Fruit fly (Drosophila melanogaster): ENCODE measurements around the gene rols.

DNA sequence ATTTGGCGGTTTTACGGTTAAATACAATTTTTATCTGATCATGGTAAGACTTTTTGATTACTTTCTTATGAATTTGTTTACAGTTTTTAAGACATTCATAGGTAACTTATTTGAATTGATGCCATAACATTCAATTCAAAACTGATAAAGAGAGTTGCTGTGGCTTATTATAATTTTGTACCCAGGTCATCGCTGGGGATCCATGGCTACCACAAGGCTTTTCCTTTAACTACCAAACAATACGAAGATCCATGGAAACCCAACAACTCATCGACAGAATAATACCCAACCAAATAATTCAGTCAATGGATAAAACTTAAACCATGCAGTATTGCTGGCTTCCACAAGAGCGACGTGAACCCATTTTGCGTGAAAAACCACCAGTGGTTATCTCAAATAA is 22.6 kb downstream of the rols start, which contains the start of gene CG6793:
- TF ChIP-seq CG12605 (GFP tag; IDR thresholded peaks at IDR 0.05): no peak
- TF ChIP-seq fd96Ca (GFP tag; IDR thresholded peaks at IDR 0.05): no peak
- no peak for TF ChIP-seq CG17806 (tag; optimal IDR thresholded peaks at IDR 0.05)

Measured in whole organism, pupa.